Worm (Caenorhabditis elegans) whole organism, early embryonic: ENCODE results near the gene R10E4.7.

Source experiments
- F13C5.2 ChIP-seq: sonication (generic microtip); optimal IDR thresholded peaks from 2 replicates; lab custom pipeline; 2017; ENCODE audit warnings: mild to moderate bottlenecking, missing genetic modification characterization, inconsistent platforms, missing compliant biosample characterization
- ama-1 ChIP-seq: fragments of 150-350 bp; optimal IDR thresholded peaks from 2 replicates; lab custom pipeline; 2014
- ets-7 ChIP-seq: sonication (generic microtip); optimal IDR thresholded peaks from 2 replicates; lab custom pipeline; 2016; ENCODE audit warnings: missing genotype, missing genetic modification characterization, missing compliant biosample characterization
- hmg-4 ChIP-seq: fragments of 200-800 bp; sonication (Bioruptor generic); optimal IDR thresholded peaks from 2 replicates; lab custom pipeline; 2018; ENCODE audit warnings: mild to moderate bottlenecking, missing genetic modification characterization, missing compliant biosample characterization
- sea-1 ChIP-seq: fragments of 200-800 bp; sonication (Bioruptor generic); conservative IDR thresholded peaks from 2 replicates; pipeline ENCODE4 v1.3.6; 2022; ENCODE audit warnings: missing genetic modification characterization, missing compliant biosample characterization
- tbx-11 ChIP-seq: fragments of 200-800 bp; sonication (Bioruptor generic); IDR thresholded peaks from 2 replicates; pipeline ENCODE4 v1.3.6; 2022; ENCODE audit warnings: missing genetic modification characterization, missing compliant biosample characterization

DNA sequence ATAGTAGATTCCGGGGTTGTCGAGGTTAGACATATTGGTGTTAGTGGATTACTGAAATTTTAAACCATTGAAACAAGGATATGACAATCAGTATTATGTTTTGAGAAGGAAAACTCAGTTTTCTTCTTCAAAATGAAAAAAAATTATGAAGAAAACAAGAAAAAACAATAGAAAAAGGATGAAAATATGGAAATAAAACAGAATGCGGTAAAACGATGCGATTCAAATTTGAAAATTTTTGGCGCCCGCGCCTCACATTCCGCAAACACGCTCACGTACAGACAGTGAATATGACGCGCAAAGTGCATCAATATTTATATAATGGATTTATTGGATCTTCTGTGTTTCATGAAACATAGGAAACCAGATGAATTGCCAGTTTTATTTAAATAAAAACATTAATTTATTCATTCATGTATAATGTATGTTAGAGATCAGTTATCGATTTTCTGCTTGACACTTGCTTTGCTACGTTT, 3.4 kb upstream of the R10E4.7 start, which contains the start of gene mcm-5:
- no peak for TF ChIP-seq hmg-4
- TF ChIP-seq ets-7 (tag; lab: Kevin White, UChicago), result no peak
- TF ChIP-seq ama-1 (lab: Kevin White, UChicago), result no peak
- TF ChIP-seq F13C5.2 (tag; lab: Kevin White, UChicago), result no peak
- TF ChIP-seq sea-1, result no peak
- TF ChIP-seq tbx-11, result no peak
